Worm (Caenorhabditis elegans): Measurements from ENCODE around the gene nex-2.
A peak's percentile ranks its signal among the peaks of the same experiment; 100 is the strongest.

Gene nex-2

DNA sequence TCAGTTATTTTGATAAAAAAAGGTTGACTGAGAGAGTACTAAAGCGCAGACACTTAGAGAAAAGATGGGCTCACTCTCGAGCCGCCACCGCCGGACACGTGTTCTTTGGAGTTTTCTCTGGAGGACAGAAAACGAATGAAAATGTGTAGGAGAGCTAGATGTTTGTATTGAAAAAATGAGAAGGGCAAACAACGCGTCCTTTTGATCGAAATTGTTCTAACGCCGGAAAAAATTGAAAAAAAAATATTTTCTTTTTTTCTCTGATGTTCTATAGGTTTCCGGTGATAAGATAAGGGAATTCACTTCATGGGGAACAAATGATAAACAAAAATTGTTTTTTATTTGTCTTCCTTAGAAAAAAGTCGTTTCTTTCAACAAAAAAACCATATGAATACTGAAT lies 411 bp downstream of the nex-2 start:
- no peak for TF ChIP-seq snpc-3.4 (tag; optimal IDR thresholded peaks at IDR 0.05)
- TF ChIP-seq ztf-22 (GFP tag; optimal IDR thresholded peaks at IDR 0.05), result no peak
- peak; percentile 9 for TF ChIP-seq ama-1 (optimal IDR thresholded peaks at IDR 0.05)
- no peak for TF ChIP-seq ama-1 (GFP tag; optimal IDR thresholded peaks at IDR 0.05)
- no peak for TF ChIP-seq egl-44 (GFP tag; IDR thresholded peaks at IDR 0.05)
- no peak for TF ChIP-seq unc-62 (GFP tag; optimal IDR thresholded peaks at IDR 0.05)
- TF ChIP-seq ztf-26 (tag; optimal IDR thresholded peaks at IDR 0.05), result no peak
- TF ChIP-seq ccch-3 (GFP tag; optimal IDR thresholded peaks at IDR 0.05), result no peak
- no peak for TF ChIP-seq nfya-1 (tag; optimal IDR thresholded peaks at IDR 0.05; ENCODE audit: borderline replicate concordance, insufficient read depth)
- TF ChIP-seq lin-35 (GFP tag; optimal IDR thresholded peaks at IDR 0.05), result no peak
- peak; percentile 29 for TF ChIP-seq ztf-18 (tag; optimal IDR thresholded peaks at IDR 0.05)
- TF ChIP-seq dpff-1 (tag; optimal IDR thresholded peaks at IDR 0.05), result no peak
- no peak for TF ChIP-seq sptf-2 (GFP tag; optimal IDR thresholded peaks at IDR 0.05)
- TF ChIP-seq bed-1 (GFP tag; IDR thresholded peaks at IDR 0.05), result no peak
- no peak for TF ChIP-seq gei-17 (GFP tag; optimal IDR thresholded peaks at IDR 0.05)
- peak; percentile 56 for TF ChIP-seq nhr-80 (tag; optimal IDR thresholded peaks at IDR 0.05)
- no peak for TF ChIP-seq nhr-90 (tag; optimal IDR thresholded peaks at IDR 0.05)
- no peak for TF ChIP-seq Y67H2A.10 (GFP tag; conservative IDR thresholded peaks at IDR 0.05)
- TF ChIP-seq F57A8.1 (GFP tag; optimal IDR thresholded peaks at IDR 0.05), result no peak
- TF ChIP-seq let-607 (tag; optimal IDR thresholded peaks at IDR 0.05), result peak in 1 of 2 experiments; percentile 35
- peak; percentile 41 for TF ChIP-seq F23B12.7 (tag; optimal IDR thresholded peaks at IDR 0.05; ENCODE audit: insufficient read depth)
- no peak for TF ChIP-seq hlh-12 (tag; optimal IDR thresholded peaks at IDR 0.05)
- no peak for TF ChIP-seq ceh-79 (tag; optimal IDR thresholded peaks at IDR 0.05)
- TF ChIP-seq K11D2.4 (GFP tag; IDR thresholded peaks at IDR 0.05), result no peak
- no peak for TF ChIP-seq lsy-27 (tag; optimal IDR thresholded peaks at IDR 0.05; ENCODE audit: borderline replicate concordance, insufficient read depth)
- TF ChIP-seq nhr-179 (tag; optimal IDR thresholded peaks at IDR 0.05), result no peak
- no peak for TF ChIP-seq cebp-1 (GFP tag; IDR thresholded peaks at IDR 0.05)
- peak; percentile 49 for TF ChIP-seq cebp-1 (tag; optimal IDR thresholded peaks at IDR 0.05)
- no peak for TF ChIP-seq ztf-6 (GFP tag; IDR thresholded peaks at IDR 0.05)
- no peak for TF ChIP-seq B0261.1 (tag; optimal IDR thresholded peaks at IDR 0.05)
- no peak for TF ChIP-seq Y53G8AR.9 (GFP tag; conservative IDR thresholded peaks at IDR 0.05)
- no peak for TF ChIP-seq madf-6 (GFP tag; IDR thresholded peaks at IDR 0.05)

- TF ChIP-seq zfh-2 (GFP tag; conservative IDR thresholded peaks at IDR 0.05) (peak; percentile 84), sptf-2 (GFP tag; optimal IDR thresholded peaks at IDR 0.05) (no peak), madf-8 (GFP tag; conservative IDR thresholded peaks at IDR 0.05) (no peak), nhr-80 (tag; optimal IDR thresholded peaks at IDR 0.05) (peak; percentile 8), egrh-3 (GFP tag; IDR thresholded peaks at IDR 0.05) (peak; percentile 45; the same call in 1 of the 2 replicates), madf-6 (GFP tag; IDR thresholded peaks at IDR 0.05) (peak; percentile 43), tbx-9 (tag; optimal IDR thresholded peaks at IDR 0.05; ENCODE audit: borderline replicate concordance) (peak; percentile 77), cebp-1 (GFP tag; IDR thresholded peaks at IDR 0.05) (0 out of 2 replicates have a peak, but pooled peaks have one; percentile 11), cebp-1 (tag; optimal IDR thresholded peaks at IDR 0.05) (peak; percentile 77), efl-1 (GFP tag; optimal IDR thresholded peaks at IDR 0.05) (peak; percentile 51), nhr-120 (GFP tag; IDR thresholded peaks at IDR 0.05) (no peak), chd-7 (tag; optimal IDR thresholded peaks at IDR 0.05) (peak; percentile 16)
These were observed 1.4 kb downstream of the nex-2 start for ce11 chrIII:10328565-10329541.

All from whole organism, young adult.